Worm (Caenorhabditis elegans) whole organism, L3 larva: Measurements from ENCODE around the gene math-1.

Experiments used
- ZK546.5 ChIP-seq: sonication (generic microtip); optimal IDR thresholded peaks from 2 replicates; lab custom pipeline; 2017; ENCODE audit warnings: missing biosample characterization, missing genetic modification characterization
- ceh-9 ChIP-seq: sonication (generic microtip); optimal IDR thresholded peaks from 2 replicates; lab custom pipeline; 2018; ENCODE audit warnings: missing biosample characterization, missing genetic modification characterization
- elt-1 ChIP-seq: fragments of 150-350 bp; optimal IDR thresholded peaks from 2 replicates; lab custom pipeline; 2014; ENCODE audit warnings: missing biosample characterization, missing genetic modification characterization
- lin-15B ChIP-seq: fragments of 150-350 bp; optimal IDR thresholded peaks from 2 replicates; lab custom pipeline; 2014; ENCODE audit warnings: missing biosample characterization, missing genetic modification characterization
- lin-39 ChIP-seq: fragments of 150-350 bp; optimal IDR thresholded peaks from 2 replicates; lab custom pipeline; 2018; ENCODE audit warnings: missing biosample characterization, missing genetic modification reagents, missing genetic modification characterization
- nhr-25 ChIP-seq: sonication (generic microtip); optimal IDR thresholded peaks from 2 replicates; lab custom pipeline; 2017; ENCODE audit warnings: missing biosample characterization, missing genetic modification characterization
- pha-4 ChIP-seq: fragments of 150-350 bp; optimal IDR thresholded peaks from 2 replicates; lab custom pipeline; 2014; ENCODE audit warnings: missing biosample characterization, missing genetic modification reagents, missing genetic modification characterization
- unc-62 ChIP-seq: fragments of 150-350 bp; sonication (generic microtip); optimal IDR thresholded peaks from 4 replicates; lab custom pipeline; 2014; ENCODE audit warnings: missing biosample characterization, missing genetic modification reagents, missing genetic modification characterization
- ztf-11 ChIP-seq: fragments of 150-350 bp; optimal IDR thresholded peaks from 2 replicates; lab custom pipeline; 2014; ENCODE audit warnings: missing biosample characterization, missing genetic modification characterization

ce11 chrII:2063989-2064388, 17.5 kb upstream of the math-1 start, which contains the start of gene F07E5.13:
- no peak for TF ChIP-seq elt-1 (tag; lab: Kevin White, UChicago)
- no peak for TF ChIP-seq lin-39 (tag; lab: Kevin White, UChicago)
- no peak for TF ChIP-seq ztf-11 (tag; lab: Kevin White, UChicago)
- TF ChIP-seq nhr-25 (tag; lab: Kevin White, UChicago): no peak
- TF ChIP-seq ceh-9 (tag; lab: Kevin White, UChicago): no peak
- TF ChIP-seq ZK546.5 (tag; lab: Kevin White, UChicago): no peak
- no peak for TF ChIP-seq lin-15B (tag; lab: Kevin White, UChicago)
- no peak for TF ChIP-seq pha-4 (tag; lab: Kevin White, UChicago)
- no peak for TF ChIP-seq unc-62 (GFP tag; lab: Kevin White, UChicago)
